Fruit fly (Drosophila melanogaster): Measurements from ENCODE around the gene CG34279.

The CG34279 gene

dm6 chr3R:17385329-17386019 is 17.6 kb downstream of the CG34279 start (continued):
- TF ChIP-seq dmrt11E (tag; optimal IDR thresholded peaks at IDR 0.05) (peak; percentile 16), CG13287 (GFP tag; IDR thresholded peaks at IDR 0.05; ENCODE audit: partially characterized antibody) (peak; percentile 64), NC2α (GFP tag; optimal IDR thresholded peaks at IDR 0.05) (no peak), grau (tag; optimal IDR thresholded peaks at IDR 0.05) (peak; percentile 66), CG8924 (tag; optimal IDR thresholded peaks at IDR 0.05) (peak; percentile 33), CG16779 (GFP tag; IDR thresholded peaks at IDR 0.05) (0 out of 2 replicates have a peak, but pooled peaks have one; percentile 18), TFAM (GFP tag; optimal IDR thresholded peaks at IDR 0.05) (no peak), zf30C (GFP tag; optimal IDR thresholded peaks at IDR 0.05) (no peak), Pdp1 (GFP tag; optimal IDR thresholded peaks at IDR 0.05) (peak; percentile 34 to 81), lola (GFP tag; optimal IDR thresholded peaks at IDR 0.05) (no peak), Scr (GFP tag; IDR thresholded peaks at IDR 0.05; ENCODE audit: partially characterized antibody) (peak; percentile 30), Optix (GFP tag; IDR thresholded peaks at IDR 0.05) (0 out of 3 replicates have a peak, but pooled peaks have one; percentile 24), toy (GFP tag; IDR thresholded peaks at IDR 0.05) (no peak), mirr (GFP tag; optimal IDR thresholded peaks at IDR 0.05) (peak; percentile 24), Xbp1 (GFP tag; optimal IDR thresholded peaks at IDR 0.05) (peak; percentile 76), Sox100B (GFP tag; optimal IDR thresholded peaks at IDR 0.05) (peak; percentile 33), ci (GFP tag; IDR thresholded peaks at IDR 0.05) (peak; percentile 85), unpg (GFP tag; optimal IDR thresholded peaks at IDR 0.05) (peak; percentile 7), CG3407 (GFP tag; optimal IDR thresholded peaks at IDR 0.05) (no peak), CG1603 (tag; optimal IDR thresholded peaks at IDR 0.05) (peak; percentile 91), ATbp (GFP tag; optimal IDR thresholded peaks at IDR 0.05) (no peak), Dek (tag; optimal IDR thresholded peaks at IDR 0.05) (peak; percentile 40), CG9437 (GFP tag; optimal IDR thresholded peaks at IDR 0.05) (peak; percentile 55), CG7372 (GFP tag; IDR thresholded peaks at IDR 0.05) (peak; percentile 31; the same call in 1 of the 2 replicates), ro (GFP tag; IDR thresholded peaks at IDR 0.05) (no peak), CG17361 (GFP tag; IDR thresholded peaks at IDR 0.05) (peak; percentile 49; the same call in 1 of the 3 replicates), unc-4 (GFP tag; IDR thresholded peaks at IDR 0.05; ENCODE audit: partially characterized antibody) (peak; percentile 46; the same call in 1 of the 2 replicates), CG1233 (GFP tag; optimal IDR thresholded peaks at IDR 0.05) (peak; percentile 9), CG4730 (GFP tag; IDR thresholded peaks at IDR 0.05) (peak; percentile 41; the same call in 1 of the 2 replicates), ems (GFP tag; optimal IDR thresholded peaks at IDR 0.05) (peak; percentile 41), Aef1 (GFP tag; IDR thresholded peaks at IDR 0.05) (no peak; the same call in 2 of the 3 replicates), CG12071 (GFP tag; optimal IDR thresholded peaks at IDR 0.05) (peak; percentile 23), CG1602 (GFP tag; optimal IDR thresholded peaks at IDR 0.05) (no peak), CG9609 (GFP tag; optimal IDR thresholded peaks at IDR 0.05) (peak; percentile 74), Lpt (GFP tag; optimal IDR thresholded peaks at IDR 0.05) (no peak), Lim3 (GFP tag; IDR thresholded peaks at IDR 0.05) (no peak), Atf3 (GFP tag; optimal IDR thresholded peaks at IDR 0.05) (no peak), CG18011 (GFP tag; optimal IDR thresholded peaks at IDR 0.05) (peak; percentile 23), CG14710 (tag; optimal IDR thresholded peaks at IDR 0.05) (peak; percentile 64), CG2889 (GFP tag; IDR thresholded peaks at IDR 0.05) (no peak), CG43689 (GFP tag; IDR thresholded peaks at IDR 0.05) (no peak), vvl (GFP tag; IDR thresholded peaks at IDR 0.05) (peak; percentile 91), Jarid2 (GFP tag; optimal IDR thresholded peaks at IDR 0.05) (peak; percentile 28), sima (GFP tag; optimal IDR thresholded peaks at IDR 0.05) (no peak), CG15269 (tag; optimal IDR thresholded peaks at IDR 0.05) (peak; percentile 75), tna (GFP tag; IDR thresholded peaks at IDR 0.05; ENCODE audit: partially characterized antibody) (no peak; the same call in 1 of the 2 replicates), Antp (GFP tag; optimal IDR thresholded peaks at IDR 0.05) (peak; percentile 85), CG1832 (GFP tag; optimal IDR thresholded peaks at IDR 0.05) (no peak)

Data from whole organism, embryonic.